Fruit fly (Drosophila melanogaster): ENCODE measurements around the gene CG5418.
A peak's percentile ranks its signal among the peaks of the same experiment; 100 is the strongest.

CG5418 gene

DNA sequence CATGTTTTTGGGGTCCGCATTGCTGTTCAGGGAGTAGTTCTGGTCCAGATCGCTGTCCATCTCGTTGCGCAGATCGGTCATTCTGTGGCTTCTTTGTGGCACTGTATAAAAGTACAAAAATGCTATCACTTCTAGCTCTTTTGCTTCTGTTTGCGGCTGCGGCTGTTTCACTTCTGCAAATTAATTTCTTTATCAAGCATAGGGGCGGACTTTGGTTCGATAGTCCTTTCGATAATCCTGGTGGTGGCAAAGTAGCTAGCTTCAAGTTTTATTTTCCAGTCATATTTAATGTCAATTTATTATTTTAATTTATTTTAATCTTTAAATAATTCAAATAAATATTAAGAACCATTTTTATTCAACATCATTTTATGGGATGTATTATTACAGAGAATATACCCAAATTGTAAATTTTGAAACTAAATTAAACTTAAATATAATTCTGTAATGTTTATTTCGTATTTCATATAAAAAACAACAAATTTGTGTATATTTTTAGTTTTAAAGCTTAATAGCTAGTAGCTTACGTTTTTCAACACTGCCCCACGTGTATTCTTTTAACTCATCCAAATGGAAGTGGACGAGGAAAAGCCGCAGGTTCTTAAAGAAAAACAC lies 25.4 kb downstream of the CG5418 start, which contains the start of the genes CG5446 and Trm1 (continued):
- TF ChIP-seq Dll (GFP tag; IDR thresholded peaks at IDR 0.05; ENCODE audit: partially characterized antibody) (peak; percentile 45; the same call in 1 of the 4 replicates), org-1 (GFP tag; optimal IDR thresholded peaks at IDR 0.05) (peak; percentile 34), Hr3 (GFP tag; optimal IDR thresholded peaks at IDR 0.05) (peak; percentile 80), ATbp (GFP tag; optimal IDR thresholded peaks at IDR 0.05) (peak; percentile 43), tap (tag; optimal IDR thresholded peaks at IDR 0.05) (peak; percentile 56), CG33557 (GFP tag; optimal IDR thresholded peaks at IDR 0.05) (peak; percentile 67), CG17568 (GFP tag; optimal IDR thresholded peaks at IDR 0.05) (peak; percentile 26), grau (tag; optimal IDR thresholded peaks at IDR 0.05) (peak; percentile 82), CG12299 (tag; optimal IDR thresholded peaks at IDR 0.05) (peak; percentile 70), Blimp-1 (GFP tag; optimal IDR thresholded peaks at IDR 0.05) (peak; percentile 73), Sox102F (GFP tag; optimal IDR thresholded peaks at IDR 0.05) (peak; percentile 75), usp (GFP tag; optimal IDR thresholded peaks at IDR 0.05) (no peak), lab (GFP tag; optimal IDR thresholded peaks at IDR 0.05) (peak; percentile 76), CG12769 (tag; optimal IDR thresholded peaks at IDR 0.05) (no peak), pum (GFP tag; optimal IDR thresholded peaks at IDR 0.05) (no peak), CG8281 (tag; optimal IDR thresholded peaks at IDR 0.05) (peak; percentile 21), Jarid2 (GFP tag; optimal IDR thresholded peaks at IDR 0.05) (peak; percentile 30), CG4730 (GFP tag; IDR thresholded peaks at IDR 0.05) (peak; percentile 41; the same call in 1 of the 2 replicates), Ada2b (GFP tag; IDR thresholded peaks at IDR 0.05) (no peak), dysf (GFP tag; IDR thresholded peaks at IDR 0.05) (peak; percentile 60; the same call in 2 of the 3 replicates), CG12744 (GFP tag; optimal IDR thresholded peaks at IDR 0.05) (no peak), CG9932 (GFP tag; IDR thresholded peaks at IDR 0.05) (peak; percentile 75), vvl (GFP tag; IDR thresholded peaks at IDR 0.05) (peak; percentile 75; the same call in 1 of the 2 replicates), gsb-n (tag; optimal IDR thresholded peaks at IDR 0.05) (peak; percentile 81), H15 (GFP tag; IDR thresholded peaks at IDR 0.05) (0 out of 3 replicates have a peak, but pooled peaks have one; percentile 32), stwl (tag; optimal IDR thresholded peaks at IDR 0.05) (peak; percentile 24), al (GFP tag; IDR thresholded peaks at IDR 0.05) (no peak; the same call in 1 of the 2 replicates), BtbVII (GFP tag; optimal IDR thresholded peaks at IDR 0.05) (peak; percentile 73), HmgD (GFP tag; optimal IDR thresholded peaks at IDR 0.05) (no peak), CG4328 (GFP tag; optimal IDR thresholded peaks at IDR 0.05) (peak; percentile 53), trh (GFP tag; optimal IDR thresholded peaks at IDR 0.05) (peak; percentile 12), CG30020 (tag; optimal IDR thresholded peaks at IDR 0.05) (peak; percentile 81), CG10147 (GFP tag; optimal IDR thresholded peaks at IDR 0.05) (peak; percentile 64), twi (tag; optimal IDR thresholded peaks at IDR 0.05) (peak; percentile 54), bsh (GFP tag; optimal IDR thresholded peaks at IDR 0.05) (peak; percentile 9 to 68), CG7745 (tag; optimal IDR thresholded peaks at IDR 0.05) (no peak), pzg (GFP tag; optimal IDR thresholded peaks at IDR 0.05) (peak; percentile 16), CG32532 (GFP tag; IDR thresholded peaks at IDR 0.05) (peak; percentile 51; the same call in 1 of the 2 replicates), Awh (GFP tag; IDR thresholded peaks at IDR 0.05) (no peak), Nf-YC (tag; optimal IDR thresholded peaks at IDR 0.05) (peak; percentile 75), Med (GFP tag) (peak; percentile 72), CG17829 (tag; optimal IDR thresholded peaks at IDR 0.05) (peak; percentile 88), CG3407 (GFP tag; optimal IDR thresholded peaks at IDR 0.05) (peak; percentile 40), CG2120 (GFP tag; optimal IDR thresholded peaks at IDR 0.05) (peak; percentile 53), MBD-R2 (GFP tag; IDR thresholded peaks at IDR 0.05) (peak; percentile 47; the same call in 1 of the 2 replicates), CG15601 (tag; optimal IDR thresholded peaks at IDR 0.05) (peak; percentile 81), CG18476 (GFP tag; optimal IDR thresholded peaks at IDR 0.05) (peak; percentile 3), NfI (GFP tag; optimal IDR thresholded peaks at IDR 0.05) (peak; percentile 64), Abd-B (GFP tag; optimal IDR thresholded peaks at IDR 0.05) (peak; percentile 44)
